Fruit fly (Drosophila melanogaster) ovary, adult (tissue): Measurements from ENCODE around the gene ND-23.

Experiments
- CG17801 ChIP-seq: fragments of 200-800 bp; optimal IDR thresholded peaks from 2 replicates; lab custom pipeline; 2019; ENCODE audit warnings: missing biosample characterization, mild to moderate bottlenecking, missing genetic modification characterization, moderate library complexity; ENCODE audit not compliant: partially characterized antibody

The ND-23 gene

dm6 chr3R:15836864-15837824 lies at the start of gene ND-23, which contains the start of gene spn-E:
TSS of gene ND-23 (minus strand) at chr3R:15837117.
TSS of gene spn-E (plus strand) at chr3R:15837419.
- TF ChIP-seq CG17801, result peak; percentile 77

- no peak for TF ChIP-seq CG17801
Observed at dm6 chr3R:15875611-15876010, 38.7 kb upstream of the ND-23 start, which contains the start of gene CG31183. TSS of gene CG31183 (minus strand) at chr3R:15875939.

DNA sequence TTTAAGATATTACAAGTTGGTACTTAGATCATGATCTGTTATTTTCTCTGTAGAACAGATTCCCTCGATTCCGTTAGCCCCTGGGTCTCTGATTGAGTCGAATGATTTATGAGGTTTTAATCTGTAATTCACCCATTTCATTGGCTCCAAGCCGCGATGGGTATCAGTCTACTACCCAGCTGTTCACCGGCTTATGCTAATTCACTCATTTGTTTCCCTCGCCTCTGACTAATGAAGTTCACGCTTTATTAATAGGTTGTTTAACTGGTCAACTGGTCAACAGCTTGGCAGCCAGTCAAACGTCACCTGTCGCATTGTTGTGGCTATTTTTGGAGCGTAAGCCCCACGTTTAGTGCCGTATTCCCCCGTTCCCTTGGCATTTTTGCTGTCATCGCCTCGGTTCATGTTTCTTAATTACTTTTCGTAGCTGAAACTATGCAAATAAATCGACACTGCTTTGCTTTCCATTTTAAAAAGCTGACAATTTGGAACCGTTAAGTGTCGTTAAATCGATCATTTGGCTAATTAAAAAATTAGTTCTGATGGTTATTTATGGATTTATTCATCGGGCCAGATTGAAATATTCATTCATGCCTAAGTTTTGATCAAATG lies 36.0 kb upstream of the ND-23 start:
- TF ChIP-seq CG17801, result no peak

- TF ChIP-seq CG17801, result no peak
Observed at dm6 chr3R:15859896-15860295, 23.0 kb upstream of the ND-23 start, which contains the start of gene CG9632. TSS of gene CG9632 (plus strand) at chr3R:15860196.

DNA sequence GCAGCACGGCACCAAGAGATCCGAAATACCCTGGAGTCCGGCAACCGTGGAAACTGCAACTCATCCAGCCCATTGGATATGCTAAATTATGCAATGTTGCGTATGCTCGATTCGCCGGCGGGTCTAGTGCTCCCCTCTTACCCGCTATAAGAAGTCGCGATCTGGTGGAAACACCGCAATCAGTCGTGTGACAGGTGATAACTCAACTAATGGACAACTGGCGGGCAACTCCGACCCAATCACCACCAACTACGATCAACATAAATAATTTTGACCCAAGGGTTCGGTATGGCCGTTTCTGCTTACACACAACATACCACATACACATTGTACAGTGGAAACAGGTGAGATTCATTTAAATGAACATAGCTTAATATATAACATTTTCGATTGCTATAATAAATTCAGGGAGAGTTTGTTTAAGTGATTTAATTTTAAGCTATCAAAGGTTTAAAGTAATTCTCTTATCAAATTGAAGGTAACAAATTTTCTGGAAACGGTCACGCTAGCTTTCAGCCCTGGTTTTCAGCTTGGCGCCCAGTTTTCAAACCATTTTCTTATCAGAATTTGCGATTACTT lies 20.4 kb upstream of the ND-23 start, which contains the start of gene Hmt-1:
Gene Hmt-1 (minus strand): TSS at position 282 of the 579 bp plus-strand sequence.
- TF ChIP-seq CG17801, result peak; percentile 42

DNA sequence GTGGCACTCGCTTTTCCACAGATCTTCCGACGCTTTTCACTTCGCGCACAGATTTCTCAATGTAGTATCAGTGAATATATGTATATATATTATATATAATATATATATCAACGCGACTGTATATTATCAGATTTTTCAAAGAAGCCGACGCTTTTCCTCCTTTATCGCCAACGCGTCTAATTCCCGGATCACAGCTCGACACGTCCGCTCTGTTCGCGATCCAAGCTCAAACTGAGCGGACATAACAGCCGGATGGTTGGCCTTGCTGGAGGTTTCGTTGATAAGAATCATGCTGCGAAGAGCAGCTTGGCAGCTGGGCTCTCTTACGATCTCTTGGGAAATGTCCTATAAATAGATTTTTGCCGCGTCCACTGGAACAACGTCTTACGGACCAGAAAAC lies 16.4 kb upstream of the ND-23 start, which contains the start of gene cv-d:
Gene cv-d (minus strand): TSS at position 235 of the 400 bp plus-strand sequence.
- no peak for TF ChIP-seq CG17801

dm6 chr3R:15851912-15852311 lies 15.0 kb upstream of the ND-23 start:
- no peak for TF ChIP-seq CG17801

DNA sequence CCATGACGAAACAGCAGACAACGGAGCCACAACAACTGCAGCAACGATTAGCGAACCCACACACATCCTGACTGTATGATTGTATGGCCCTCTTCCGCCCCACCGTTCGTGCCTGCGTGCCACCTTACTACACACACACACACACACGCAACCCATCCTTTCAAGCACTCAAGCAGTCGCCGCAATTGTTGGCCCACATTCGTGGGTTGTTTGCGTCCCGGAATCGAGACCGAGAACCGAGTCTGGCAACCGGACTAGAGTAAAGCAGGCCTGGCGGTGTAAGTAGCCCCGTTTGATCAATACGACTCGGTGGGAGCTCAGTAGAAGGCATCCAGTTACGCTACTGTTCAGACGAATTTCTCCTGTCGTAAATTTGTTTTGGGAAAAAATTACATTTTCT lies 9.3 kb upstream of the ND-23 start, which contains the start of gene CG4546:
Gene CG4546 (plus strand): TSS at position 301 of the 400 bp plus-strand sequence.
- no peak for TF ChIP-seq CG17801

DNA sequence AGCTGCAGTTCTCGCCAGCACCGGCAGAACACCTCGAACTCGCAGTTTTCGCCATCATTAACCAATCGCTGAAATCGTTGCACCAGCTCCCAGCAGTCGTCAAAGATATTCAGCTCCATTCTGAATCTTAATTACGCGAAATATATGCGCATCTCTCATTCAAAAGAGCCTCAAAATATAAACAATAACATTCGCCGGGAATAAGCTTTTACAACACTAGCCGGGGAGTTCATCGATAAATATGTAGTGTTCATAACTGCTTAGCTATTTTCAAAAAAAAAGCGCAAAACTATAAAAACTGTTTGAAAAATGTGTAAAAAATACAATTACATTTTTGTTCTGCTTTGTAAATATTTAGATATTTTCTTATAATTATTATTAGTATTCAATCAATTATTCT lies 2.4 kb upstream of the ND-23 start, which contains the start of gene Pbp45:
Gene Pbp45 (minus strand): TSS at position 222 of the 400 bp plus-strand sequence.
- no peak for TF ChIP-seq CG17801

dm6 chr3R:15834375-15835031 lies 2.4 kb downstream of the ND-23 start, which contains the start of the genes CG43317 and Arpc3A:
TSS of gene CG43317 (minus strand) at chr3R:15834425.
TSS of gene Arpc3A (plus strand) at chr3R:15834648.
- TF ChIP-seq CG17801, result no peak

dm6 chr3R:15833332-15833731 lies 3.6 kb downstream of the ND-23 start, which contains the start of gene CG43318:
TSS of gene CG43318 (minus strand) at chr3R:15833432.
- TF ChIP-seq CG17801, result no peak

DNA sequence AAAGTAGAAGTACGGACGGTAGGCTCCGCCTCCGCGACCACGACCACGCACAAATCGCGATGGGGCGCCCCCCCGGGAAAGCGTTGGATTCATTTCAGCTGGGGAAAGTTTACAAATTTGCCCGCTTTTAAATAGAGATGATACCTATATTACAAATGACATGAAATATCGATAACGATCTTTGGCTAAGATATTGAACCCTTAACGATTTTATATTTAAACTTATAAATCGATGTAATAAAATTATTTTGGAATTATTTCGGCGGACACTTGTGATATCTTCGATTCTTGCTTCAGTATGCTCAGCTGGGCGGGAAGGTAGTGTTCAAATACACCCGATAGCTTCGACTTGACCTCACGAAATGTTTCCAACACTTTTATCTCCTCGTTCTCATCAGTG lies 4.4 kb downstream of the ND-23 start, which contains the start of gene rec:
Gene rec (minus strand): TSS at position 108 of the 400 bp plus-strand sequence.
- TF ChIP-seq CG17801, result no peak

DNA sequence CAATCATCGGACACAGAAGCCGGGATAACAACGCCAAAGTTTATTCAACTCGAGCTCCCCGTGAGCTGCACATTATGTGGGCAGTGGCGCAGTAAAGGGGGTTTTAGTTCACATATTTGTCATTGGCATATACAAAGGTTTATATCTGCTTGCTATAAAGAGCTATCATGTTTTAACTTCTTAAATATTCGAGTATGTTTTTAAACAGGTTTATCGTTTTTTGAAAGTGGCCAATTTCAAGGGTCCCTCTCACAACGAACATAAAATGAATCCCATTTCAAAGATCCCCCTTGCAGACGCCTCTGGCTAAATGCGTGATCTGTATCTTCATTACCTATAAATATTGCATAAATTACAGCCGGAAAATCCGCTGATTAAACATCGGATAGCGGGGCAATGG lies 9.4 kb downstream of the ND-23 start:
- no peak for TF ChIP-seq CG17801

DNA sequence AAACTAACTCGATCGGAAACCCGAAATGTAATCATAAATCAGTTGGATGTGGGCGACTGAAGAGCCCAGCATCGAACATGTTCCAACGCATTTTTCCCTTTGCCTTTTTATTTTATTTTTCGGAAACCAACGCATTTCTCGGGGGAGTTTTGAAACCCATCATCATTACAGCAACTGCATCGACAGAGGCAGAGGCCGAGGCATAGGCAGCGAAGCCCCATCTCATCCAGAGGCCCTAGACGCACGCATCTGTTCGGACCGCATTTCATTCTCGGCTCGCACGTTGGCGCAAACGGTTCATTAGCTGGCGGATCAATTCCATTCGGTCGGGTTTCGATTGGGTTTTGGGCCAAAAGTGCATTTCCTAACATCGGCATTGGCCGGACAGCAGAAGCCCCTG lies 11.4 kb downstream of the ND-23 start, which contains the start of gene CG4576:
Gene CG4576 (plus strand): TSS at position 227 of the 400 bp plus-strand sequence.
- TF ChIP-seq CG17801, result no peak

DNA sequence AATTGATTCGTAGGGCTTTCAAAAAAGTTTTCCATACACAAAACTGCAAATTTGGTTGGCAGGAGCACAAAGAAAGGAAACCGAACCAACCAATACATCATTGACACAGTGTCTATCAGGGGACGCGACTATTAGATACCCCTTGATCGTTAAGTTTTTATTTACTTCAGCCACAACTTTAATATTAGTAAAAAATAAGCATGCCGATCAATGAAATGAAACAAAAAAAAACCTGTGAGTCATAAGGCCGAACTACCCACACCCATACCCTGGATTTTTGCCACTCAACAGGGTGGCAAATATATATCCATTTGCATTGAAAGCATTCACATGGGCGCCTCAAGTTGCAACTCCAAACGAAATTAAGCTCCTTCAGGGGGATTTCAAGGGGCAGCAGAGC lies 20.6 kb downstream of the ND-23 start:
- TF ChIP-seq CG17801, result no peak

- no peak for TF ChIP-seq CG17801
Observed at dm6 chr3R:15814150-15814549, 22.8 kb downstream of the ND-23 start.
